Fruit fly (Drosophila melanogaster) whole organism, adult: ENCODE measurements around the gene Cox11.
A peak's percentile ranks its signal among the peaks of the same experiment; 100 is the strongest.

Experiments used
- CG11617 ChIP-seq: fragments of 200-800 bp; sonication (Bioruptor generic); optimal IDR thresholded peaks from 2 replicates; lab custom pipeline; 2017; ENCODE audit warnings: mild to moderate bottlenecking, missing biosample characterization, missing genetic modification reagents, missing genetic modification characterization
- CG12768 ChIP-seq: fragments of 200-800 bp; sonication (Bioruptor generic); optimal IDR thresholded peaks from 2 replicates; lab custom pipeline; 2017; ENCODE audit warnings: missing biosample characterization, missing genetic modification characterization, mild to moderate bottlenecking, moderate library complexity, missing genetic modification reagents
- CG14711 ChIP-seq: fragments of 200-800 bp; sonication (Bioruptor generic); optimal IDR thresholded peaks from 2 replicates; lab custom pipeline; 2018; ENCODE audit warnings: missing biosample characterization, mild to moderate bottlenecking, missing genetic modification characterization, moderate library complexity
- CG1620 ChIP-seq: fragments of 200-800 bp; sonication (Bioruptor generic); optimal IDR thresholded peaks from 2 replicates; lab custom pipeline; 2016; ENCODE audit warnings: missing biosample characterization, missing genetic modification characterization
- CG33017 ChIP-seq: fragments of 200-800 bp; sonication (Bioruptor generic); optimal IDR thresholded peaks from 2 replicates; lab custom pipeline; 2018; ENCODE audit warnings: missing biosample characterization, mild to moderate bottlenecking, missing genetic modification characterization, moderate library complexity
- CG5204 ChIP-seq: fragments of 200-800 bp; sonication (Bioruptor generic); optimal IDR thresholded peaks from 2 replicates; lab custom pipeline; 2016; ENCODE audit warnings: missing biosample characterization, missing genetic modification characterization
- CG7045 ChIP-seq: fragments of 200-800 bp; sonication (Bioruptor generic); optimal IDR thresholded peaks from 2 replicates; lab custom pipeline; 2017; ENCODE audit warnings: missing biosample characterization, mild to moderate bottlenecking, missing genetic modification characterization
- CG7101 ChIP-seq: fragments of 200-800 bp; sonication (Bioruptor generic); optimal IDR thresholded peaks from 2 replicates; lab custom pipeline; 2018; ENCODE audit warnings: missing biosample characterization, mild to moderate bottlenecking, missing genetic modification characterization, moderate library complexity
- Clk ChIP-seq: fragments of 200-800 bp; sonication (Bioruptor generic); optimal IDR thresholded peaks from 2 replicates; lab custom pipeline; 2017; ENCODE audit warnings: missing biosample characterization, missing genetic modification characterization
- Crg-1 ChIP-seq: fragments of 200-800 bp; sonication (Bioruptor generic); optimal IDR thresholded peaks from 2 replicates; lab custom pipeline; 2016; ENCODE audit warnings: missing biosample characterization, missing genetic modification characterization
- Hr96 ChIP-seq: fragments of 200-800 bp; sonication (Bioruptor generic); optimal IDR thresholded peaks from 2 replicates; lab custom pipeline; 2016; ENCODE audit warnings: missing biosample characterization, missing genetic modification characterization
- bab1 ChIP-seq: fragments of 200-800 bp; sonication (Bioruptor generic); optimal IDR thresholded peaks from 3 replicates; lab custom pipeline; 2019; ENCODE audit warnings: missing biosample characterization, mild to moderate bottlenecking, missing genetic modification characterization, moderate library complexity
- cic ChIP-seq: fragments of 200-800 bp; sonication (Bioruptor generic); optimal IDR thresholded peaks from 2 replicates; lab custom pipeline; 2017; ENCODE audit warnings: missing biosample characterization, mild to moderate bottlenecking, missing genetic modification characterization, moderate library complexity
- cnc ChIP-seq, 2 experiments: fragments of >200 bp; optimal IDR thresholded peaks; 2 replicates each; lab custom pipeline; 2017
- kay ChIP-seq: fragments of 200-800 bp; sonication (Bioruptor generic); peaks from one replicate; lab custom pipeline; 2016; ENCODE audit warnings: missing biosample characterization, missing genetic modification characterization, borderline replicate concordance
- ovo ChIP-seq: fragments of 200-800 bp; sonication (Bioruptor generic); optimal IDR thresholded peaks from 2 replicates; lab custom pipeline; 2016; ENCODE audit warnings: missing biosample characterization, missing genetic modification characterization
- tj ChIP-seq: fragments of 200-800 bp; sonication (Bioruptor generic); optimal IDR thresholded peaks from 3 replicates; lab custom pipeline; 2017; ENCODE audit warnings: missing biosample characterization, mild to moderate bottlenecking, missing genetic modification characterization, moderate library complexity

Cox11 gene

dm6 chr2L:5567103-5567502 is 40.3 kb downstream of the Cox11 start:
- TF ChIP-seq CG14711 (tag; lab: Kevin White, UChicago), result peak; percentile 11
- TF ChIP-seq CG7045 (GFP tag; lab: Kevin White, UChicago), result no peak

- TF ChIP-seq Clk (no peak), bab1 (GFP tag; lab: Kevin White, UChicago) (no peak), Hr96 (no peak), CG11617 (GFP tag; lab: Kevin White, UChicago) (no peak), CG12768 (GFP tag; lab: Kevin White, UChicago) (no peak), CG33017 (tag; lab: Kevin White, UChicago) (no peak), ovo (GFP tag; lab: Kevin White, UChicago) (no peak), cnc (optimal IDR thresholded peaks at IDR 0.05; lab: Kevin White, UChicago) (no peak), Crg-1 (GFP tag; lab: Kevin White, UChicago) (no peak), kay (GFP tag; lab: Kevin White, UChicago) (no peak), tj (no peak), CG7045 (GFP tag; lab: Kevin White, UChicago) (no peak), CG14711 (tag; lab: Kevin White, UChicago) (no peak), CG5204 (no peak), CG7101 (tag; lab: Kevin White, UChicago) (no peak), cic (GFP tag; lab: Kevin White, UChicago) (no peak), CG1620 (no peak)
Measured at dm6 chr2L:5569503-5569902, 42.7 kb downstream of the Cox11 start.
